Fruit fly (Drosophila melanogaster): ENCODE measurements around the gene CtsL4.

CtsL4 gene

dm6 chr2L:10341405-10341804 is 15.0 kb downstream of the CtsL4 start, which contains the start of gene CG31715 (continued):
- TF ChIP-seq CG13123 (GFP tag; optimal IDR thresholded peaks at IDR 0.05) (no peak), gfzf (GFP tag; optimal IDR thresholded peaks at IDR 0.05) (peak; percentile 34), CG8765 (GFP tag; IDR thresholded peaks at IDR 0.05) (no peak), CG16815 (GFP tag; optimal IDR thresholded peaks at IDR 0.05) (no peak), ci (GFP tag; IDR thresholded peaks at IDR 0.05) (no peak), Hr39 (optimal IDR thresholded peaks at IDR 0.05) (no peak), wek (GFP tag; optimal IDR thresholded peaks at IDR 0.05) (no peak), CG4282 (GFP tag; optimal IDR thresholded peaks at IDR 0.05) (no peak), B-H2 (GFP tag; optimal IDR thresholded peaks at IDR 0.05) (peak; percentile 19), bab2 (GFP tag; optimal IDR thresholded peaks at IDR 0.05) (no peak), CG6689 (GFP tag; IDR thresholded peaks at IDR 0.05) (no peak), E2f2 (GFP tag; IDR thresholded peaks at IDR 0.05) (peak; percentile 37; the same call in 1 of the 2 replicates), Dref (GFP tag; IDR thresholded peaks at IDR 0.05) (peak; percentile 57), br (optimal IDR thresholded peaks at IDR 0.05) (no peak), crp (GFP tag; optimal IDR thresholded peaks at IDR 0.05) (peak in 1 of 2 experiments; percentile 56), Ets97D (GFP tag; optimal IDR thresholded peaks at IDR 0.05) (no peak), org-1 (GFP tag; optimal IDR thresholded peaks at IDR 0.05) (no peak), Jarid2 (GFP tag; optimal IDR thresholded peaks at IDR 0.05) (no peak), klu (GFP tag; IDR thresholded peaks at IDR 0.05) (no peak), pum (GFP tag; optimal IDR thresholded peaks at IDR 0.05) (no peak), B-H1 (GFP tag; IDR thresholded peaks at IDR 0.05) (no peak), CG10654 (GFP tag; optimal IDR thresholded peaks at IDR 0.05) (no peak), Dll (GFP tag; IDR thresholded peaks at IDR 0.05; ENCODE audit: partially characterized antibody) (peak; percentile 64), so (GFP tag; IDR thresholded peaks at IDR 0.05) (no peak), CG18262 (tag; optimal IDR thresholded peaks at IDR 0.05) (peak; percentile 10), Atf3 (GFP tag; optimal IDR thresholded peaks at IDR 0.05) (no peak), slou (GFP tag; optimal IDR thresholded peaks at IDR 0.05) (no peak), Opbp (GFP tag; IDR thresholded peaks at IDR 0.05; ENCODE audit: partially characterized antibody) (peak; percentile 45; the same call in 1 of the 3 replicates), Hey (tag; optimal IDR thresholded peaks at IDR 0.05) (no peak), bowl (GFP tag; IDR thresholded peaks at IDR 0.05) (no peak), CG9817 (tag; optimal IDR thresholded peaks at IDR 0.05) (no peak), CG6175 (GFP tag; IDR thresholded peaks at IDR 0.05) (no peak), nom (GFP tag; optimal IDR thresholded peaks at IDR 0.05) (no peak), dimm (GFP tag; IDR thresholded peaks at IDR 0.05) (no peak), CG8944 (GFP tag; optimal IDR thresholded peaks at IDR 0.05) (no peak), tin (GFP tag; optimal IDR thresholded peaks at IDR 0.05) (no peak), ATbp (GFP tag; optimal IDR thresholded peaks at IDR 0.05) (no peak), gsb (GFP tag; IDR thresholded peaks at IDR 0.05) (no peak), amos (GFP tag; IDR thresholded peaks at IDR 0.05; ENCODE audit: partially characterized antibody) (peak; percentile 60; the same call in 1 of the 2 replicates), ro (GFP tag; IDR thresholded peaks at IDR 0.05) (no peak), fru (optimal IDR thresholded peaks at IDR 0.05) (no peak), CG12219 (GFP tag; optimal IDR thresholded peaks at IDR 0.05) (no peak), CG9215 (GFP tag; IDR thresholded peaks at IDR 0.05) (no peak), al (GFP tag; IDR thresholded peaks at IDR 0.05) (no peak), CG6254 (GFP tag; optimal IDR thresholded peaks at IDR 0.05) (no peak), z (GFP tag; IDR thresholded peaks at IDR 0.05) (no peak), sug (tag; optimal IDR thresholded peaks at IDR 0.05) (peak; percentile 15), slbo (GFP tag; IDR thresholded peaks at IDR 0.05) (peak; percentile 66), pzg (GFP tag; optimal IDR thresholded peaks at IDR 0.05) (peak; percentile 42), croc (GFP tag; conservative IDR thresholded peaks at IDR 0.05) (no peak), HLH3B (GFP tag; IDR thresholded peaks at IDR 0.05) (no peak), CG15011 (GFP tag; optimal IDR thresholded peaks at IDR 0.05) (no peak), HLH54F (GFP tag; optimal IDR thresholded peaks at IDR 0.05) (no peak), Nf-YA (GFP tag; IDR thresholded peaks at IDR 0.05) (no peak)
